Fruit fly (Drosophila melanogaster): ENCODE data around the gene Vps16B.

Vps16B gene

DNA sequence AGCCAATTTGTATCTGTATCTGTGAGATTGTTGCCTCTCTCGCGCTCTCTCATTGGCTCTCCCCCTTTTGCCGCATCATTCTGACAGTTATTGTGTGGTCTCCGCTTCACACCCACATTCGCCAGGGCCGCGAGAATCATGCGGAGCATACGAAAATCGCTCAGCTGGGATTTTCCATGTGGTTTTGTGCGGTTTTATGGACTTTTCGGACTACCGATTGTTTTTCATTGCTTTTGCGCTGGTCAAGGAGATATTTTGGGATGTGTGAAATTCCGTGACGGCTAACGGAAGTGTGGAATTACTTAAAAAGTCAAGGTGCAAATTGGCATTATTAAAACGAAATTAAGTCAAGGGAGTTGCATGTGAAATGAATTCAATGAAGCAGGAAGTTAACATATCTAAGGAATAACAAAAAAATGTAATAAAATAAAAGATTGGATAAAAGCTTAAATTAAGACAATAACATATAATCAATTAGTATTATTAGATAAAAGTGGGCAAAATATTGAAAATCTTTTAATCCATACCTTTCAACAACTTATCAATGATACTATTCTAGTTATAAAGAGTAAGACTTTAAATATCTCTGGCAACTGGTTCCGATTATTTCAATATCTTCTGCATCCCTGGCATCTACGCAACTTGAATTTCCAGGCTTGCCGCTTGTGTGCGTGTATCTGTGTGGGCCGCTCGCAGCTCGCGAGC is 44.0 kb downstream of the Vps16B start:
- TF ChIP-seq tai (GFP tag; optimal IDR thresholded peaks at IDR 0.05) (peak; percentile 36), psq (GFP tag; optimal IDR thresholded peaks at IDR 0.05) (peak; percentile 94), Vsx2 (GFP tag; optimal IDR thresholded peaks at IDR 0.05; ENCODE audit: partially characterized antibody) (peak; percentile 32), dmrt93B (GFP tag; optimal IDR thresholded peaks at IDR 0.05) (peak; percentile 70), rgr (GFP tag; optimal IDR thresholded peaks at IDR 0.05) (no peak), sage (GFP tag; optimal IDR thresholded peaks at IDR 0.05) (no peak), Dif (GFP tag; optimal IDR thresholded peaks at IDR 0.05; ENCODE audit: partially characterized antibody) (peak; percentile 93), Myc (optimal IDR thresholded peaks at IDR 0.05) (peak; percentile 29), brk (GFP tag; optimal IDR thresholded peaks at IDR 0.05) (no peak), CG9705 (GFP tag; optimal IDR thresholded peaks at IDR 0.05) (peak; percentile 47), usp (GFP tag; optimal IDR thresholded peaks at IDR 0.05) (no peak), dl (GFP tag; optimal IDR thresholded peaks at IDR 0.05; ENCODE audit: insufficient read depth in 1 of 2, partially characterized antibody in 2 of 2) (peak; percentile 91 to 92), foxo (GFP tag; optimal IDR thresholded peaks at IDR 0.05) (peak in 1 of 2 experiments; percentile 27), Hr83 (GFP tag; optimal IDR thresholded peaks at IDR 0.05; ENCODE audit: poor library complexity, severe bottlenecking) (peak; percentile 55), HLH106 (tag; optimal IDR thresholded peaks at IDR 0.05) (peak; percentile 63), woc (GFP tag; optimal IDR thresholded peaks at IDR 0.05) (peak; percentile 72), br (GFP tag; optimal IDR thresholded peaks at IDR 0.05) (peak; percentile 2), fru (GFP tag; optimal IDR thresholded peaks at IDR 0.05) (peak; percentile 7)

dm6 chr3R:29771645-29772089 is 44.6 kb downstream of the Vps16B start:
- TF ChIP-seq sage (GFP tag; optimal IDR thresholded peaks at IDR 0.05) (no peak), Rel (GFP tag; optimal IDR thresholded peaks at IDR 0.05) (no peak), Rel (tag; optimal IDR thresholded peaks at IDR 0.05) (peak; percentile 82), Sp1 (GFP tag; optimal IDR thresholded peaks at IDR 0.05) (no peak), Jra (GFP tag; optimal IDR thresholded peaks at IDR 0.05) (no peak), CG32264 (GFP tag; optimal IDR thresholded peaks at IDR 0.05) (no peak), N (GFP tag; optimal IDR thresholded peaks at IDR 0.05) (no peak), rgr (GFP tag; optimal IDR thresholded peaks at IDR 0.05) (no peak), Vsx2 (GFP tag; optimal IDR thresholded peaks at IDR 0.05; ENCODE audit: partially characterized antibody) (no peak), OdsH (GFP tag; optimal IDR thresholded peaks at IDR 0.05) (no peak), h (GFP tag; optimal IDR thresholded peaks at IDR 0.05) (no peak), CrebA (GFP tag; optimal IDR thresholded peaks at IDR 0.05; ENCODE audit: borderline replicate concordance) (peak; percentile 45)

DNA sequence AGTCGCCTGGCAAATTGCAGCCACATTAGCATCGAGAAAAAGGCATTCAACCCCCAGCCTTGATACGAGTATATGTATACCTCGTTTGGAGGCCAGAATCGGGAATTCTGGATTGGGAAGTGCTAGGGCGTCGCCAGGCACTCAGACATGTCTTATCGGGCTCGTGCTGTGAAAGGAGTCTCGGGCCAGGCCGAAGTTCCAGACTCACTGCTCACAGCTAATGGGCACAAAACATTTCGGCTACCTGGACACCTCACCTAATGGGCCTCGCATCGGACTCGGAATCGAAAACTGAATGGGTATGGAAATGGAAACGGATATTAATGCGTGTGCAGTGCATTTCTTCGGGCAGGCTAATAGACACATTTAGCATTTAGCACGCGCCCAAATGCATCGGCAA is 45.3 kb downstream of the Vps16B start:
- no peak for TF ChIP-seq Vsx2 (GFP tag; optimal IDR thresholded peaks at IDR 0.05; ENCODE audit: partially characterized antibody)
- no peak for TF ChIP-seq Dfd (GFP tag; optimal IDR thresholded peaks at IDR 0.05)
- TF ChIP-seq dl (GFP tag; optimal IDR thresholded peaks at IDR 0.05; ENCODE audit: insufficient read depth in 1 of 2, partially characterized antibody in 2 of 2), result no peak
- TF ChIP-seq foxo (GFP tag; optimal IDR thresholded peaks at IDR 0.05), result no peak
- TF ChIP-seq OdsH (GFP tag; optimal IDR thresholded peaks at IDR 0.05), result no peak
- TF ChIP-seq Rel (GFP tag; optimal IDR thresholded peaks at IDR 0.05), result no peak
- TF ChIP-seq Rel (tag; optimal IDR thresholded peaks at IDR 0.05), result no peak
- TF ChIP-seq Hr83 (GFP tag; optimal IDR thresholded peaks at IDR 0.05; ENCODE audit: poor library complexity, severe bottlenecking), result no peak
- no peak for TF ChIP-seq sv (GFP tag; optimal IDR thresholded peaks at IDR 0.05)
- no peak for TF ChIP-seq Mio (GFP tag; optimal IDR thresholded peaks at IDR 0.05)
- TF ChIP-seq Sp1 (GFP tag; optimal IDR thresholded peaks at IDR 0.05), result no peak
- no peak for TF ChIP-seq HLH106 (tag; optimal IDR thresholded peaks at IDR 0.05)

dm6 chr3R:29767236-29767635 is 49.0 kb downstream of the Vps16B start:
- TF ChIP-seq Dfd (GFP tag; optimal IDR thresholded peaks at IDR 0.05), result peak; percentile 91
- TF ChIP-seq OdsH (GFP tag; optimal IDR thresholded peaks at IDR 0.05), result no peak
